Fruit fly (Drosophila melanogaster): Measurements from ENCODE around the gene eRF3.
A peak's percentile ranks its signal among the peaks of the same experiment; 100 is the strongest.

- TF ChIP-seq achi (GFP tag; optimal IDR thresholded peaks at IDR 0.05), result peak; percentile 78
- TF ChIP-seq Gug (GFP tag; IDR thresholded peaks at IDR 0.05), result no peak
- TF ChIP-seq CG6276 (GFP tag; optimal IDR thresholded peaks at IDR 0.05), result no peak
- peak; percentile 30 for TF ChIP-seq Lpt (GFP tag; optimal IDR thresholded peaks at IDR 0.05)
- TF ChIP-seq svp (GFP tag), result no peak
- peak; percentile 68 for TF ChIP-seq CG8632 (GFP tag; optimal IDR thresholded peaks at IDR 0.05)
Measured at dm6 chr2L:12427487-12428101, 6.7 kb upstream of the eRF3 start, which contains the start of the genes CG5446 and Trm1.

Data from whole organism, prepupa.